Worm (Caenorhabditis elegans): ENCODE data around the gene C10A4.3.

ce11 chrX:7440102-7440501 is 34.6 kb downstream of the C10A4.3 start:
- no peak for TF ChIP-seq tbx-37 (GFP tag; conservative IDR thresholded peaks at IDR 0.05)
- no peak for TF ChIP-seq ama-1 (optimal IDR thresholded peaks at IDR 0.05)
- TF ChIP-seq hnd-1 (tag; optimal IDR thresholded peaks at IDR 0.05): no peak
- no peak for TF ChIP-seq flt-1 (GFP tag; IDR thresholded peaks at IDR 0.05)
